Comparison of ENCODE assay signal across 1 fruit fly cellular context in the genomic region with DNA sequence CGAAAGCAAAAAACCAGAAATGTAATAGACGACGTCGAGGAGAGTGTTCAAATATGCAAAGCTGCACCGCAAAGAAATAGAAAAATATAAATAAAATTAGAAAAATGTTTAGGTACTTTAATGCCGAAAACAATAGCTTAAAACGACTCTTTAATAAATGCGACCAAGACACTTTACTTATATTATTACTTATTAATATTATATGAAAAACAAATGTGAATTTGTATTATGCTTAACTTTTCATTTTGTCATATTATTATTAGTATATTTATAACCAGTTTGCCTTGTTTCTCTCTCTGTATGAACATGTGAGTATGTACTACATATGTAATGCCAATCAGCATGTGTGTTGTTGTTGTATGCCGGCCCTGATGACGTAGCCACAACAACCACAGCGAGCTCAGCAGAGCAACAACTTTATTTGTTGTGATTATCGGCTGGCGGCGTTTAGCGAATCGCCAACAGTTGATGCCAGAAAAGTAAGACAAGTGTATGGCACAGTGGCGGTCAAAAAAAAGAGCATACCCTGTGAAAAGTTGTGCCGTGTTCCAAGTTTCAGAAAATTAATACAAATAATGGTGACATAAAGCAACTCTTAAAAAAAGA.
TF ChIP-seq lines count a peak whose summit lies in the region.

No protein-coding gene starts in this region.

TF ChIP-seq in whole organism, embryonic, 481 proteins besides CTCF, POLR2A, EP300 and RAD21 (continued from another document):
- peak; percentile 58; the same call in 1 of the 2 replicates for TF ChIP-seq ham (GFP tag; IDR thresholded peaks at IDR 0.05; lab: Robert Waterston, UW)
- peak; percentile 96 for TF ChIP-seq Oli (tag; optimal IDR thresholded peaks at IDR 0.05; lab: Kevin White, UChicago)
- peak; percentile 36 for TF ChIP-seq slou (GFP tag; optimal IDR thresholded peaks at IDR 0.05; lab: Kevin White, UChicago)
- TF ChIP-seq CG4820 (GFP tag; optimal IDR thresholded peaks at IDR 0.05; lab: Kevin White, UChicago): peak; percentile 73
- peak; percentile 76 for TF ChIP-seq chm (GFP tag; IDR thresholded peaks at IDR 0.05; lab: Robert Waterston, UW)
- TF ChIP-seq yki (optimal IDR thresholded peaks at IDR 0.05; lab: Kevin White, UChicago): no peak
- peak; percentile 59 for TF ChIP-seq bab2 (GFP tag; optimal IDR thresholded peaks at IDR 0.05; lab: Kevin White, UChicago)
- peak; percentile 26 for TF ChIP-seq CG33213 (GFP tag; optimal IDR thresholded peaks at IDR 0.05; lab: Kevin White, UChicago)
- peak; percentile 53 for TF ChIP-seq chn (GFP tag; optimal IDR thresholded peaks at IDR 0.05; lab: Kevin White, UChicago)
- no peak for TF ChIP-seq Mad (GFP tag; optimal IDR thresholded peaks at IDR 0.05; lab: Kevin White, UChicago)
- TF ChIP-seq ssp (GFP tag; IDR thresholded peaks at IDR 0.05; lab: Robert Waterston, UW): peak; percentile 86
- TF ChIP-seq psq (GFP tag; optimal IDR thresholded peaks at IDR 0.05; lab: Kevin White, UChicago): peak; percentile 86
